Worm (Caenorhabditis elegans) whole organism, young adult: ENCODE measurements around the gene srv-24.
A peak's percentile ranks its signal among the peaks of the same experiment; 100 is the strongest.

ENCODE experiments used
- B0035.1 ChIP-seq: sonication (generic microtip); optimal IDR thresholded peaks from 2 replicates; lab custom pipeline; 2016; ENCODE audit warnings: missing genetic modification characterization, mild to moderate bottlenecking, missing compliant biosample characterization, missing genotype, missing genetic modification reagents
- B0336.3 ChIP-seq: fragments of 200-800 bp; sonication (Bioruptor generic); IDR thresholded peaks from 2 replicates; pipeline ENCODE4 v1.3.6; 2022; ENCODE audit warnings: missing genetic modification characterization, missing compliant biosample characterization
- F33H1.4 ChIP-seq: fragments of 200-800 bp; sonication (Bioruptor generic); IDR thresholded peaks from 2 replicates; pipeline ENCODE4 v1.3.6; 2022; ENCODE audit warnings: missing genetic modification reagents, missing genetic modification characterization, missing compliant biosample characterization
- F39B2.1 ChIP-seq: fragments of 200-800 bp; sonication (Bioruptor generic); IDR thresholded peaks from 2 replicates; pipeline ENCODE4 v1.3.6; 2022; ENCODE audit warnings: missing genetic modification reagents, missing genetic modification characterization, missing compliant biosample characterization
- F52B5.7 ChIP-seq: sonication (generic microtip); optimal IDR thresholded peaks from 2 replicates; lab custom pipeline; 2016; ENCODE audit warnings: mild to moderate bottlenecking, missing genetic modification characterization, missing compliant biosample characterization
- F57C9.4 ChIP-seq: sonication (generic microtip); optimal IDR thresholded peaks from 2 replicates; lab custom pipeline; 2017; ENCODE audit warnings: mild to moderate bottlenecking, missing genetic modification characterization, missing compliant biosample characterization
- T07F8.4 ChIP-seq: sonication (generic microtip); optimal IDR thresholded peaks from 2 replicates; lab custom pipeline; 2016; ENCODE audit warnings: mild to moderate bottlenecking, missing genetic modification characterization, moderate library complexity, missing compliant biosample characterization
- Y53G8AR.9 ChIP-seq: fragments of 200-800 bp; sonication (Bioruptor generic); conservative IDR thresholded peaks from 2 replicates; pipeline ENCODE4 v1.3.6; 2022; ENCODE audit warnings: missing genetic modification reagents, missing genetic modification characterization, missing compliant biosample characterization
- Y67H2A.10 ChIP-seq: fragments of 200-800 bp; sonication (Bioruptor generic); conservative IDR thresholded peaks from 2 replicates; pipeline ENCODE4 v1.3.6; 2022; ENCODE audit warnings: missing genetic modification reagents, missing genetic modification characterization, missing compliant biosample characterization
- akir-1 ChIP-seq: fragments of 200-800 bp; sonication (Bioruptor generic); optimal IDR thresholded peaks from 2 replicates; lab custom pipeline; 2018; ENCODE audit warnings: mild to moderate bottlenecking, missing genetic modification characterization, moderate library complexity, missing compliant biosample characterization
- aptf-2 ChIP-seq: fragments of 200-800 bp; sonication (Bioruptor generic); conservative IDR thresholded peaks from 2 replicates; pipeline ENCODE4 v1.3.6; 2022; ENCODE audit warnings: missing genetic modification reagents, missing genetic modification characterization, missing compliant biosample characterization
- atf-7 ChIP-seq: sonication (generic microtip); optimal IDR thresholded peaks from 2 replicates; lab custom pipeline; 2017; ENCODE audit warnings: mild to moderate bottlenecking, missing genetic modification characterization, missing compliant biosample characterization
- attf-3 ChIP-seq: fragments of 200-800 bp; sonication (Bioruptor generic); conservative IDR thresholded peaks from 2 replicates; pipeline ENCODE4 v1.3.6; 2022; ENCODE audit warnings: missing genetic modification reagents, missing genetic modification characterization, missing compliant biosample characterization
- ccch-3 ChIP-seq: fragments of 200-800 bp; sonication (Bioruptor generic); optimal IDR thresholded peaks from 2 replicates; lab custom pipeline; 2018; ENCODE audit warnings: mild to moderate bottlenecking, missing genetic modification characterization, missing compliant biosample characterization
- cebp-1 ChIP-seq, 2 experiments: fragments of 200-800 bp in 1 of 2; sonication (Bioruptor generic) in 1 of 2; sonication (generic microtip) in 1 of 2; IDR thresholded peaks in 1 of 2; optimal IDR thresholded peaks in 1 of 2; 2 replicates each; pipeline versions ENCODE4 v1.3.6 to Lab custom; 2017 to 2022; ENCODE audit warnings: missing compliant biosample characterization in 2 of 2, missing genetic modification characterization in 2 of 2, mild to moderate bottlenecking in 1 of 2, missing genetic modification reagents in 1 of 2, moderate library complexity in 1 of 2
- ceh-100 ChIP-seq: fragments of 200-800 bp; sonication (Bioruptor generic); IDR thresholded peaks from 2 replicates; pipeline ENCODE4 v1.3.6; 2022; ENCODE audit warnings: missing genetic modification reagents, missing genetic modification characterization, missing compliant biosample characterization
- ceh-27 ChIP-seq: fragments of 200-800 bp; sonication (Bioruptor generic); optimal IDR thresholded peaks from 2 replicates; lab custom pipeline; 2018; ENCODE audit warnings: mild to moderate bottlenecking, missing genetic modification characterization, moderate library complexity, missing compliant biosample characterization
- ceh-40 ChIP-seq: fragments of 200-800 bp; sonication (Bioruptor generic); IDR thresholded peaks from 2 replicates; pipeline ENCODE4 v1.3.6; 2022; ENCODE audit warnings: missing genetic modification characterization, missing compliant biosample characterization
- ceh-58 ChIP-seq: fragments of 200-800 bp; sonication (Bioruptor generic); IDR thresholded peaks from 2 replicates; pipeline ENCODE4 v1.3.6; 2022; ENCODE audit warnings: missing genetic modification characterization, missing compliant biosample characterization
- ceh-91 ChIP-seq: fragments of 200-800 bp; sonication (Bioruptor generic); IDR thresholded peaks from 2 replicates; pipeline ENCODE4 v1.3.6; 2022; ENCODE audit warnings: missing genetic modification reagents, missing genetic modification characterization, missing compliant biosample characterization
- chd-7 ChIP-seq: sonication (generic microtip); optimal IDR thresholded peaks from 2 replicates; lab custom pipeline; 2016; ENCODE audit warnings: mild to moderate bottlenecking, missing genetic modification characterization, moderate library complexity, missing compliant biosample characterization
- dox-1 ChIP-seq: fragments of 200-800 bp; sonication (Bioruptor generic); IDR thresholded peaks from 2 replicates; pipeline ENCODE4 v1.3.6; 2022; ENCODE audit warnings: missing genetic modification reagents, missing genetic modification characterization, missing compliant biosample characterization
- dpl-1 ChIP-seq: fragments of 150-350 bp; optimal IDR thresholded peaks from 2 replicates; lab custom pipeline; 2014; ENCODE audit warnings: missing biosample characterization, missing genetic modification reagents, missing genetic modification characterization
- efl-1 ChIP-seq: fragments of 150-350 bp; optimal IDR thresholded peaks from 2 replicates; lab custom pipeline; 2014; ENCODE audit warnings: missing biosample characterization, missing genetic modification reagents, missing genetic modification characterization
- egl-18 ChIP-seq: fragments of 200-800 bp; sonication (Bioruptor generic); IDR thresholded peaks from 2 replicates; pipeline ENCODE4 v1.3.6; 2022; ENCODE audit warnings: missing genetic modification reagents, missing genetic modification characterization, missing compliant biosample characterization
- him-1 ChIP-seq: sonication (generic microtip); optimal IDR thresholded peaks from 2 replicates; lab custom pipeline; 2016; ENCODE audit warnings: missing genotype, missing genetic modification reagents, missing genetic modification characterization, missing compliant biosample characterization
- hlh-26 ChIP-seq: fragments of 200-800 bp; sonication (Bioruptor generic); conservative IDR thresholded peaks from 2 replicates; pipeline ENCODE4 v1.3.6; 2022; ENCODE audit warnings: missing genetic modification reagents, missing genetic modification characterization, missing compliant biosample characterization
- hmg-1.2 ChIP-seq: fragments of 200-800 bp; sonication (Bioruptor generic); IDR thresholded peaks from 2 replicates; pipeline ENCODE4 v1.3.6; 2022; ENCODE audit warnings: missing genetic modification reagents, missing genetic modification characterization, missing compliant biosample characterization
- hmg-20 ChIP-seq: fragments of 200-800 bp; sonication (Bioruptor generic); IDR thresholded peaks from 2 replicates; pipeline ENCODE4 v1.3.6; 2022; ENCODE audit warnings: missing genetic modification reagents, missing genetic modification characterization, missing compliant biosample characterization
- lin-26 ChIP-seq: fragments of 200-800 bp; sonication (Bioruptor generic); IDR thresholded peaks from 2 replicates; pipeline ENCODE4 v1.3.6; 2022; ENCODE audit warnings: missing genetic modification reagents, missing genetic modification characterization, missing compliant biosample characterization
- lin-40 ChIP-seq: sonication (generic microtip); optimal IDR thresholded peaks from 2 replicates; lab custom pipeline; 2016; ENCODE audit warnings: missing genetic modification characterization, mild to moderate bottlenecking, missing compliant biosample characterization, missing genotype, missing genetic modification reagents
- lir-1 ChIP-seq: fragments of 200-800 bp; sonication (Bioruptor generic); conservative IDR thresholded peaks from 2 replicates; pipeline ENCODE4 v1.3.6; 2022; ENCODE audit warnings: missing genetic modification reagents, missing genetic modification characterization, missing compliant biosample characterization
- mcd-1 ChIP-seq: fragments of 200-800 bp; sonication (Bioruptor generic); IDR thresholded peaks from 2 replicates; pipeline ENCODE4 v1.3.6; 2022; ENCODE audit warnings: missing genetic modification reagents, missing genetic modification characterization, missing compliant biosample characterization
- mel-28 ChIP-seq: sonication (generic microtip); optimal IDR thresholded peaks from 2 replicates; lab custom pipeline; 2016; ENCODE audit warnings: borderline replicate concordance, mild to moderate bottlenecking, missing genetic modification characterization, missing compliant biosample characterization
- mxl-1 ChIP-seq: sonication (generic microtip); optimal IDR thresholded peaks from 2 replicates; lab custom pipeline; 2016; ENCODE audit warnings: missing genetic modification characterization, missing compliant biosample characterization
- nfya-2 ChIP-seq: fragments of 200-800 bp; sonication (Bioruptor generic); IDR thresholded peaks from 2 replicates; pipeline ENCODE4 v1.3.6; 2022; ENCODE audit warnings: missing genetic modification reagents, missing genetic modification characterization, missing compliant biosample characterization
- nhr-90 ChIP-seq: sonication (generic microtip); optimal IDR thresholded peaks from 2 replicates; lab custom pipeline; 2016; ENCODE audit warnings: missing genotype, mild to moderate bottlenecking, missing genetic modification characterization, missing compliant biosample characterization
- pbrm-1 ChIP-seq: fragments of 200-800 bp; sonication (Bioruptor generic); IDR thresholded peaks from 2 replicates; pipeline ENCODE4 v1.3.6; 2022; ENCODE audit warnings: missing genetic modification reagents, missing genetic modification characterization, missing compliant biosample characterization
- pha-4 ChIP-seq: fragments of 150-350 bp; sonication (generic microtip); optimal IDR thresholded peaks from 2 replicates; lab custom pipeline; 2014; ENCODE audit warnings: missing biosample characterization, missing genetic modification reagents, missing genetic modification characterization
- rcor-1 ChIP-seq: fragments of 200-800 bp; sonication (Bioruptor generic); IDR thresholded peaks from 2 replicates; pipeline ENCODE4 v1.3.6; 2022; ENCODE audit warnings: missing genetic modification reagents, missing genetic modification characterization, missing compliant biosample characterization
- repo-1 ChIP-seq: sonication (generic microtip); optimal IDR thresholded peaks from 2 replicates; lab custom pipeline; 2017; ENCODE audit warnings: mild to moderate bottlenecking, missing genetic modification characterization, missing compliant biosample characterization
- snpc-1.1 ChIP-seq: sonication (generic microtip); optimal IDR thresholded peaks from 2 replicates; lab custom pipeline; 2017; ENCODE audit warnings: missing genetic modification characterization, mild to moderate bottlenecking, missing compliant biosample characterization, antibody characterized with exemption, moderate library complexity, missing genotype, missing genetic modification reagents; ENCODE audit not compliant: insufficient read depth
- snpc-3.4 ChIP-seq: sonication (generic microtip); optimal IDR thresholded peaks from 2 replicates; lab custom pipeline; 2017; ENCODE audit warnings: missing genetic modification characterization, mild to moderate bottlenecking, missing compliant biosample characterization, antibody characterized with exemption, moderate library complexity, missing genotype, missing genetic modification reagents
- snpc-4 ChIP-seq, 5 experiments: fragments of 150-350 bp in 1 of 5; sonication (generic microtip) in 4 of 5; optimal IDR thresholded peaks; 2 replicates each; lab custom pipeline; 2014 to 2018; ENCODE audit warnings: missing genetic modification characterization in 5 of 5, missing biosample characterization in 3 of 5, antibody characterized with exemption in 2 of 5, mild to moderate bottlenecking in 2 of 5, missing compliant biosample characterization in 2 of 5, missing genotype in 2 of 5, moderate library complexity in 2 of 5, missing genetic modification reagents in 1 of 5
- tbp1 ChIP-seq: fragments of 200-800 bp; sonication (Bioruptor generic); optimal IDR thresholded peaks from 2 replicates; lab custom pipeline; 2018; ENCODE audit warnings: mild to moderate bottlenecking, missing genetic modification characterization, missing compliant biosample characterization
- zfh-2 ChIP-seq: fragments of 200-800 bp; sonication (Bioruptor generic); conservative IDR thresholded peaks from 2 replicates; pipeline ENCODE4 v1.3.6; 2022; ENCODE audit warnings: missing genetic modification reagents, missing genetic modification characterization, missing compliant biosample characterization
- ztf-26 ChIP-seq: sonication (generic microtip); optimal IDR thresholded peaks from 2 replicates; lab custom pipeline; 2017; ENCODE audit warnings: missing genetic modification characterization, missing compliant biosample characterization

The srv-24 gene

DNA sequence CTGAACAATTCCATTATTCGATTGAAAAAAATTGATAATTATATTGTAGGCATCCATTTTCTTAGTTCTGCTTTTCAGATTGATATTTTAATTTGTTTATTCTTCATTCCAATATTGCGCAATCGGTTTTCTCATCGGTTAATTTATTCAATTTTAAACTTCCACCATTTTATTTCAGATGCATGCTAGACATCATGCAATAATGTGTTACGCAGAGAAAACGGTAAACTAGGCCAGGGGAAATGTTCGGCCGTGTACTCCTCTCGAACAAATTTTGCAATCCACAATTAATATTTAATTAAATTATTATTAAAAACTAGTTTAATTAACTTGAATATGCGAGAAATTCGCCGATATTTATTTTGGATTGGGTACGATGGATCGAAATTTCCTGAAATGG, 31.0 kb upstream of the srv-24 start, which contains the start of gene Y73B6BL.29:
TSS of gene Y73B6BL.29 (plus strand) at position 263 of the 400 bp plus-strand sequence.
- TF ChIP-seq ceh-100 (GFP tag; lab: Robert Waterston, UW) (peak; percentile 73; the same call in 1 of the 2 replicates), rcor-1 (peak; percentile 83), ccch-3 (GFP tag; lab: Kevin White, UChicago) (peak; percentile 58), F33H1.4 (GFP tag; lab: Robert Waterston, UW) (peak; percentile 77), zfh-2 (GFP tag; lab: Robert Waterston, UW) (no peak), snpc-3.4 (tag; lab: Kevin White, UChicago) (peak; percentile 5), lir-1 (peak; percentile 90), nhr-90 (tag; lab: Kevin White, UChicago) (no peak), ceh-58 (GFP tag; lab: Robert Waterston, UW) (no peak), snpc-1.1 (peak; percentile 74), F39B2.1 (peak; percentile 58; the same call in 1 of the 2 replicates), repo-1 (tag; lab: Kevin White, UChicago) (peak; percentile 35), B0035.1 (tag; lab: Kevin White, UChicago) (peak; percentile 78), pha-4 (tag; lab: Kevin White, UChicago) (no peak), B0336.3 (0 out of 2 replicates have a peak, but pooled peaks have one; percentile 35), cebp-1 (GFP tag; IDR thresholded peaks at IDR 0.05; lab: Robert Waterston, UW) (peak; percentile 46), cebp-1 (tag; optimal IDR thresholded peaks at IDR 0.05; lab: Kevin White, UChicago) (peak; percentile 84), Y67H2A.10 (no peak), aptf-2 (GFP tag; lab: Robert Waterston, UW) (peak; percentile 72), akir-1 (GFP tag; lab: Kevin White, UChicago) (peak; percentile 80), chd-7 (peak; percentile 56), ceh-27 (GFP tag; lab: Kevin White, UChicago) (peak; percentile 96), ztf-26 (peak; percentile 1), mcd-1 (peak; percentile 81), dox-1 (GFP tag; lab: Robert Waterston, UW) (peak; percentile 78), hmg-20 (GFP tag; lab: Robert Waterston, UW) (peak; percentile 80), T07F8.4 (tag; lab: Kevin White, UChicago) (no peak), lin-26 (GFP tag; lab: Robert Waterston, UW) (no peak), dpl-1 (peak; percentile 80), ceh-91 (GFP tag; lab: Robert Waterston, UW) (peak; percentile 64; the same call in 1 of the 2 replicates), efl-1 (peak; percentile 74), ceh-40 (GFP tag; lab: Robert Waterston, UW) (0 out of 2 replicates have a peak, but pooled peaks have one; percentile 43), mxl-1 (tag; lab: Kevin White, UChicago) (no peak), lin-40 (tag; lab: Kevin White, UChicago) (peak; percentile 85), hmg-1.2 (peak; percentile 92), attf-3 (GFP tag; lab: Robert Waterston, UW) (peak; percentile 53), mel-28 (no peak), atf-7 (tag; lab: Kevin White, UChicago) (peak; percentile 65), snpc-4 (GFP tag; optimal IDR thresholded peaks at IDR 0.05; lab: Kevin White, UChicago) (peak; percentile 74), snpc-4 (tag; optimal IDR thresholded peaks at IDR 0.05; lab: Kevin White, UChicago) (peak; percentile 54 to 87 (median 78)), pbrm-1 (GFP tag; lab: Robert Waterston, UW) (peak; percentile 53; the same call in 1 of the 2 replicates), Y53G8AR.9 (GFP tag; lab: Robert Waterston, UW) (peak; percentile 84), F52B5.7 (tag; lab: Kevin White, UChicago) (peak; percentile 61), nfya-2 (GFP tag; lab: Robert Waterston, UW) (no peak), hlh-26 (GFP tag; lab: Robert Waterston, UW) (no peak), him-1 (tag; lab: Kevin White, UChicago) (peak; percentile 45), F57C9.4 (no peak), tbp1 (GFP tag; lab: Kevin White, UChicago) (peak; percentile 70), egl-18 (no peak)
